Worm (Caenorhabditis elegans) whole organism, late embryonic: ENCODE data around the gene ccdc-12.

Experiments used
- C08G9.2 ChIP-seq: sonication (generic microtip); optimal IDR thresholded peaks from 2 replicates; lab custom pipeline; 2016; ENCODE audit warnings: mild to moderate bottlenecking, missing genetic modification characterization, moderate library complexity, missing compliant biosample characterization
- K02D7.2 ChIP-seq: sonication (generic microtip); optimal IDR thresholded peaks from 2 replicates; lab custom pipeline; 2017; ENCODE audit warnings: mild to moderate bottlenecking, missing genetic modification characterization, missing compliant biosample characterization
- T23F11.4 ChIP-seq: fragments of 200-800 bp; sonication (Bioruptor generic); optimal IDR thresholded peaks from 2 replicates; lab custom pipeline; 2018; ENCODE audit warnings: mild to moderate bottlenecking, missing genetic modification characterization, missing compliant biosample characterization
- ahr-1 ChIP-seq: sonication (generic microtip); optimal IDR thresholded peaks from 2 replicates; lab custom pipeline; 2016; ENCODE audit warnings: missing genetic modification characterization, missing compliant biosample characterization
- ceh-18 ChIP-seq: sonication (generic microtip); optimal IDR thresholded peaks from 2 replicates; lab custom pipeline; 2016; ENCODE audit warnings: missing genetic modification characterization, missing compliant biosample characterization
- ceh-2 ChIP-seq: sonication (generic microtip); optimal IDR thresholded peaks from 2 replicates; lab custom pipeline; 2016; ENCODE audit warnings: missing genotype, missing genetic modification characterization, missing compliant biosample characterization
- ceh-24 ChIP-seq: sonication (generic microtip); optimal IDR thresholded peaks from 2 replicates; lab custom pipeline; 2016; ENCODE audit warnings: mild to moderate bottlenecking, missing genetic modification characterization, missing compliant biosample characterization
- ceh-30 ChIP-seq: fragments of 150-350 bp; optimal IDR thresholded peaks from 2 replicates; lab custom pipeline; 2014; ENCODE audit warnings: missing biosample characterization, missing genetic modification characterization
- ceh-31 ChIP-seq: sonication (generic microtip); optimal IDR thresholded peaks from 2 replicates; lab custom pipeline; 2016; ENCODE audit warnings: missing genetic modification characterization, missing compliant biosample characterization
- ceh-48 ChIP-seq: sonication (generic microtip); optimal IDR thresholded peaks from 2 replicates; lab custom pipeline; 2016; ENCODE audit warnings: missing genetic modification characterization, inconsistent platforms, missing compliant biosample characterization
- ceh-9 ChIP-seq: sonication (generic microtip); optimal IDR thresholded peaks from 2 replicates; lab custom pipeline; 2016; ENCODE audit warnings: mild to moderate bottlenecking, missing genetic modification characterization, inconsistent platforms, missing compliant biosample characterization
- dve-1 ChIP-seq: sonication (generic microtip); optimal IDR thresholded peaks from 2 replicates; lab custom pipeline; 2017; ENCODE audit warnings: antibody characterized with exemption, mild to moderate bottlenecking, missing genetic modification characterization, missing compliant biosample characterization
- elt-2 ChIP-seq: sonication (generic microtip); optimal IDR thresholded peaks from 2 replicates; lab custom pipeline; 2016; ENCODE audit warnings: missing genetic modification reagents, missing genetic modification characterization, missing compliant biosample characterization
- fax-1 ChIP-seq: sonication (generic microtip); optimal IDR thresholded peaks from 2 replicates; lab custom pipeline; 2016; ENCODE audit warnings: missing genotype, missing genetic modification characterization, missing compliant biosample characterization
- hlh-13 ChIP-seq: fragments of 200-800 bp; sonication (Bioruptor generic); optimal IDR thresholded peaks from 2 replicates; lab custom pipeline; 2018; ENCODE audit warnings: mild to moderate bottlenecking, missing genetic modification characterization, missing compliant biosample characterization
- hlh-30 ChIP-seq: sonication (generic microtip); optimal IDR thresholded peaks from 2 replicates; lab custom pipeline; 2017; ENCODE audit warnings: antibody characterized with exemption, missing genetic modification characterization, missing compliant biosample characterization; ENCODE audit not compliant: insufficient read depth
- lin-11 ChIP-seq: fragments of 200-800 bp; sonication (Bioruptor generic); optimal IDR thresholded peaks from 2 replicates; lab custom pipeline; 2018; ENCODE audit warnings: mild to moderate bottlenecking, missing genetic modification characterization, missing compliant biosample characterization
- mec-3 ChIP-seq: sonication (generic microtip); optimal IDR thresholded peaks from 2 replicates; lab custom pipeline; 2016; ENCODE audit warnings: borderline replicate concordance, missing genetic modification characterization, missing compliant biosample characterization
- nfya-1 ChIP-seq: sonication (generic microtip); optimal IDR thresholded peaks from 2 replicates; lab custom pipeline; 2017; ENCODE audit warnings: missing genetic modification characterization, mild to moderate bottlenecking, missing compliant biosample characterization, antibody characterized with exemption, moderate library complexity
- nhr-11 ChIP-seq: fragments of 150-350 bp; optimal IDR thresholded peaks from 2 replicates; lab custom pipeline; 2014; ENCODE audit warnings: missing biosample characterization, missing genetic modification characterization
- npax-4 ChIP-seq: sonication (generic microtip); optimal IDR thresholded peaks from 2 replicates; lab custom pipeline; 2016; ENCODE audit warnings: missing genetic modification characterization, missing compliant biosample characterization
- pax-1 ChIP-seq: fragments of 150-350 bp; optimal IDR thresholded peaks from 2 replicates; lab custom pipeline; 2014; ENCODE audit warnings: missing biosample characterization, missing genetic modification characterization
- pha-2 ChIP-seq: sonication (generic microtip); optimal IDR thresholded peaks from 2 replicates; lab custom pipeline; 2017; ENCODE audit warnings: mild to moderate bottlenecking, missing genetic modification characterization, missing compliant biosample characterization
- pha-4 ChIP-seq: fragments of 150-350 bp; optimal IDR thresholded peaks from 2 replicates; lab custom pipeline; 2018; ENCODE audit warnings: missing biosample characterization, missing genetic modification reagents, missing genetic modification characterization
- pqm-1 ChIP-seq: sonication (generic microtip); optimal IDR thresholded peaks from 2 replicates; lab custom pipeline; 2016; ENCODE audit warnings: missing genetic modification characterization, missing compliant biosample characterization
- pros-1 ChIP-seq: fragments of 150-350 bp; optimal IDR thresholded peaks from 2 replicates; lab custom pipeline; 2014; ENCODE audit warnings: missing biosample characterization, missing genetic modification reagents, missing genetic modification characterization
- rnt-1 ChIP-seq: sonication (generic microtip); optimal IDR thresholded peaks from 2 replicates; lab custom pipeline; 2016; ENCODE audit warnings: missing genetic modification characterization, missing compliant biosample characterization
- sox-2 ChIP-seq: fragments of 200-800 bp; sonication (Bioruptor generic); IDR thresholded peaks from 2 replicates; pipeline ENCODE4 v1.3.6; 2022; ENCODE audit warnings: missing genetic modification reagents, missing genetic modification characterization, missing compliant biosample characterization
- sox-4 ChIP-seq: sonication (generic microtip); optimal IDR thresholded peaks from 2 replicates; lab custom pipeline; 2017; ENCODE audit warnings: mild to moderate bottlenecking, missing genetic modification characterization, inconsistent platforms, missing compliant biosample characterization
- syd-9 ChIP-seq: sonication (generic microtip); optimal IDR thresholded peaks from 2 replicates; lab custom pipeline; 2016; ENCODE audit warnings: mild to moderate bottlenecking, missing genetic modification characterization, moderate library complexity, missing compliant biosample characterization
- tbx-2 ChIP-seq: sonication (generic microtip); optimal IDR thresholded peaks from 2 replicates; lab custom pipeline; 2016; ENCODE audit warnings: missing genetic modification characterization, missing compliant biosample characterization
- tbx-7 ChIP-seq: sonication (generic microtip); optimal IDR thresholded peaks from 2 replicates; lab custom pipeline; 2016; ENCODE audit warnings: missing genotype, missing genetic modification characterization, missing compliant biosample characterization
- unc-42 ChIP-seq: sonication (generic microtip); optimal IDR thresholded peaks from 2 replicates; lab custom pipeline; 2016; ENCODE audit warnings: missing genotype, missing genetic modification characterization, missing compliant biosample characterization
- unc-55 ChIP-seq: sonication (generic microtip); optimal IDR thresholded peaks from 2 replicates; lab custom pipeline; 2017; ENCODE audit warnings: missing biosample characterization, missing genetic modification reagents, missing genetic modification characterization
- zip-5 ChIP-seq: sonication (generic microtip); optimal IDR thresholded peaks from 2 replicates; lab custom pipeline; 2016; ENCODE audit warnings: missing genetic modification characterization, missing compliant biosample characterization
- ztf-16 ChIP-seq: sonication (generic microtip); optimal IDR thresholded peaks from 2 replicates; lab custom pipeline; 2017; ENCODE audit warnings: missing genetic modification characterization, missing compliant biosample characterization

The ccdc-12 gene

DNA sequence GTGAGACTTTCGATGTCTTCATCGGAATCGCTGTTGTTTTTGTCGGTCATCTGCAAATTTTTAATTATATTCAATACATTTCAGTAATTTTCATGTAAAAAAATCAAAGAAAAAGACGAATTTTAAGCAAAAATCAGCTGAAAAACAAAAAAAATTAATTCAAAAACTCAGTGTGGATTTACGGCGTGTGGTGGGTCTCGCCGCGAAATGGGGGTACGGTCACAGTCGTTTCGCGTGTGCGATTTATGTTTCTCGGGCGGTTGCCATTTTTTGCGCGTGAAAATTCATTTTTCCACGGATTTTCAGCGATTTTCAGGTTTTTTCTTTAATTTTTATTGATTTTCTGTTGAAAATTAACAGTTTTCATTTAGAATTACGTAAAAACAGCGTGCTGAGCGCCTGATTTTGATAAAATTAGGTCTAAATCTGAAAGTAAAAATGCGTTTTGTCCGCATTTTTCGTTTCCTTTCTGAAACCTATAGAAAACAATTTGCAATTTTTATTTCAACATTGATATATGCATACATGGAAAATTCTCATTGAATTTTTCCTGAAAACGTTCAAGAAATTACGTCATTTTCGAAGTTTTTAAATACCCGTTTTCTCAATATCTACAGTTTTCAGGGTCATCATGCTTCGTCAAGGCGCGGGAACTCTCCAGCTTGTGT is at the start of gene ccdc-12, which contains the start of gene Y69A2AR.18:
Gene ccdc-12, minus strand, starts transcription at position 57 of the 668 bp plus-strand sequence.
Gene Y69A2AR.18, plus strand, starts transcription at position 618 of the 668 bp plus-strand sequence.
- TF ChIP-seq hlh-30 (tag; lab: Kevin White, UChicago) (no peak), T23F11.4 (GFP tag; lab: Kevin White, UChicago) (no peak), npax-4 (tag; lab: Kevin White, UChicago) (no peak), rnt-1 (tag; lab: Kevin White, UChicago) (no peak), pqm-1 (tag; lab: Kevin White, UChicago) (no peak), ztf-16 (no peak), pros-1 (tag; lab: Kevin White, UChicago) (no peak), elt-2 (tag; lab: Kevin White, UChicago) (no peak), zip-5 (tag; lab: Kevin White, UChicago) (no peak), syd-9 (no peak), tbx-2 (peak; percentile 34), ceh-31 (tag; lab: Kevin White, UChicago) (peak; percentile 18), ceh-9 (no peak), pha-4 (tag; lab: Kevin White, UChicago) (no peak), ceh-18 (tag; lab: Kevin White, UChicago) (peak; percentile 5), fax-1 (tag; lab: Kevin White, UChicago) (no peak), ceh-2 (no peak), nfya-1 (tag; lab: Kevin White, UChicago) (peak; percentile 78), unc-42 (peak; percentile 43), C08G9.2 (tag; lab: Kevin White, UChicago) (no peak), pha-2 (no peak), nhr-11 (tag; lab: Kevin White, UChicago) (no peak), tbx-7 (no peak), ceh-30 (tag; lab: Kevin White, UChicago) (no peak), K02D7.2 (tag; lab: Kevin White, UChicago) (no peak)

DNA sequence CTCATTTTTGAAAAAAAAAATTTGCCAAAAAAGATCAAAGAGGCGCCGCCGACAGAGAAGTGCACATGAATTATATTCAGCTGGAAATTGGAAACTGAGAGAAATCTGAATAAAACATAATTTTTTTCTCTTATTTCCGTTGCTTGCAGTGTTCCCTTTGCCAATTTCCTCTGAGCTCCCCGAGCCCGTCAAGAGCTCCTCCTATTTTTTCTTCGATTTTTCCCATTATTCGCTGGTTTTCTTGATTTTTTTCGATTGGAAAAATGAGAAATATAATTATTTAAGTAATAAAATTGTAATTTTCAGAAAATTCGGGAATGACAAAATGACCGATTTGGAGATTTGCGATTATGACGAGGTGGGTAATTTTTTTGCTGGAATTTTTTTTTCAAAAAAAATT is 47.0 kb upstream of the ccdc-12 start, which contains the start of gene sprr-3:
Gene sprr-3, plus strand, starts transcription at position 301 of the 400 bp plus-strand sequence.
- TF ChIP-seq ceh-31 (tag; lab: Kevin White, UChicago) (no peak), ceh-30 (tag; lab: Kevin White, UChicago) (no peak), ahr-1 (no peak), sox-4 (tag; lab: Kevin White, UChicago) (no peak), dve-1 (tag; lab: Kevin White, UChicago) (no peak), ceh-24 (tag; lab: Kevin White, UChicago) (no peak), sox-2 (no peak), ztf-16 (no peak), mec-3 (tag; lab: Kevin White, UChicago) (no peak)

DNA sequence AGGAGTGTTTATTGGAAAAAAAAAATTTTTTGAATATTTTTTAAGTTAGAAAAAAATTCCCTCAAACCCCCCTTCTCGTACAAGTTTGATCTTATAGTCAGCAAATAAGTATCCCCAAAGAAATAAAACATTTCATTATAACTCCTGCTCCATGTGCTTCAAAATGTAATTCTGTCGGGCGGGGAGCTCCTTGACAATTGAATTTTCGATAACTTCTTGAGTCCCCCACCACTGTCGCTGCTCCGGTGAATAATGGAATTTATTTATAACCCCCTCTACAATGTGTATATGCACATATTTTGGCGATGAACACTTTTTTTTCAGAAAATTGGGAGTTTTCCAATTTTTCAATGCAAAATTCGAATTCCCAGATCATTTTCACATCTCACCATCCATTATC is 42.8 kb upstream of the ccdc-12 start:
- no peak for TF ChIP-seq rnt-1 (tag; lab: Kevin White, UChicago)
- TF ChIP-seq mec-3 (tag; lab: Kevin White, UChicago), result no peak
- TF ChIP-seq unc-55 (GFP tag; lab: Kevin White, UChicago), result no peak
- TF ChIP-seq pax-1 (tag; lab: Kevin White, UChicago), result no peak
- peak; percentile 87 for TF ChIP-seq unc-42

DNA sequence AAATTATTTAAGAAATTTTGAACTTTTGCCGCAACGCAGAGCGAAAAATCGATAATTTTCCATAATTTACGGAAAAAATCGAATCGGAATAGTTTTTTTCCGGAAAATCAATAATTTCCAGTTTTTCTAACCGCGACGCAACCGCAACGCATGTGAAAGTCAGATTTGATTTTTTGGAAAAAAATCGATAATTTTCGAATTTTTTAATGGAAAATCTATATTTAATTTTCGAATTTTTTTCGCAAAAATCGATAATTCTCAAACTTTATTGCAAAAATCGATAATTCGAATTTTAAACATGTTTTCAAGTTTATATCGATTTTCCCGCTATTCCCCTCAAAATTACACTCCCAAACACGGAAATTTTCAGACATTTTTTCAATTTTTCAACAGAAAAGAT is 35.3 kb upstream of the ccdc-12 start:
- no peak for TF ChIP-seq lin-11 (tag; lab: Kevin White, UChicago)
- TF ChIP-seq ceh-48 (tag; lab: Kevin White, UChicago), result peak; percentile 6
- TF ChIP-seq hlh-13, result no peak
